Fruit fly (Drosophila melanogaster): ENCODE data around the gene Zmynd10.

Gene Zmynd10

dm6 chr3L:13041292-13042067 is 15.2 kb upstream of the Zmynd10 start, which contains the start of gene RpS4 (continued):
- TF ChIP-seq CG12155 (GFP tag; optimal IDR thresholded peaks at IDR 0.05) = peak; percentile 62
- peak; percentile 60 for TF ChIP-seq Myb (GFP tag; optimal IDR thresholded peaks at IDR 0.05)
- TF ChIP-seq tna (GFP tag; IDR thresholded peaks at IDR 0.05; ENCODE audit: partially characterized antibody) = peak; percentile 16; the same call in 1 of the 2 replicates
- peak; percentile 85 for TF ChIP-seq CG8359 (GFP tag; optimal IDR thresholded peaks at IDR 0.05; ENCODE audit: borderline replicate concordance)
- peak; percentile 90 for TF ChIP-seq CG16779 (GFP tag; IDR thresholded peaks at IDR 0.05)
- no peak for TF ChIP-seq pan (optimal IDR thresholded peaks at IDR 0.05)
- TF ChIP-seq pan (GFP tag; optimal IDR thresholded peaks at IDR 0.05 in 1 of 2, IDR thresholded peaks at IDR 0.05 in 1 of 2) = peak in 1 of 2 experiments; percentile 85
- TF ChIP-seq Ravus (GFP tag; IDR thresholded peaks at IDR 0.05) = peak; percentile 1; the same call in 1 of the 2 replicates
- peak; percentile 98 for TF ChIP-seq CG12071 (GFP tag; optimal IDR thresholded peaks at IDR 0.05)
- no peak for TF ChIP-seq lov (optimal IDR thresholded peaks at IDR 0.05)
- peak; percentile 96 for TF ChIP-seq lov (GFP tag; IDR thresholded peaks at IDR 0.05)
- peak; percentile 77 for TF ChIP-seq CG10147 (GFP tag; optimal IDR thresholded peaks at IDR 0.05)
- TF ChIP-seq Hr39 (optimal IDR thresholded peaks at IDR 0.05) = no peak
- peak; percentile 83 for TF ChIP-seq sim (GFP tag; IDR thresholded peaks at IDR 0.05)
- TF ChIP-seq Hr3 (GFP tag; optimal IDR thresholded peaks at IDR 0.05) = peak; percentile 66
- peak; percentile 82 for TF ChIP-seq CG3726 (GFP tag; IDR thresholded peaks at IDR 0.05)
- TF ChIP-seq grau (tag; optimal IDR thresholded peaks at IDR 0.05) = peak; percentile 76
- TF ChIP-seq ssp (GFP tag; IDR thresholded peaks at IDR 0.05) = peak; percentile 91
- peak; percentile 95 for TF ChIP-seq CG11456 (GFP tag; IDR thresholded peaks at IDR 0.05)
- peak; percentile 78 for TF ChIP-seq dmrt11E (tag; optimal IDR thresholded peaks at IDR 0.05)
- TF ChIP-seq sr (GFP tag; IDR thresholded peaks at IDR 0.05) = peak; percentile 92
- TF ChIP-seq pum (GFP tag; optimal IDR thresholded peaks at IDR 0.05) = peak; percentile 68
- TF ChIP-seq dimm (GFP tag; IDR thresholded peaks at IDR 0.05) = no peak
- TF ChIP-seq dysf (GFP tag; IDR thresholded peaks at IDR 0.05) = peak; percentile 78
- no peak for TF ChIP-seq wor (GFP tag; IDR thresholded peaks at IDR 0.05)
- peak; percentile 40 for TF ChIP-seq crol (GFP tag; IDR thresholded peaks at IDR 0.05)
- TF ChIP-seq CG42726 (GFP tag; IDR thresholded peaks at IDR 0.05; ENCODE audit: partially characterized antibody) = peak; percentile 62
- no peak for TF ChIP-seq Doc2 (GFP tag; IDR thresholded peaks at IDR 0.05)
- TF ChIP-seq CG7839 (tag; optimal IDR thresholded peaks at IDR 0.05) = peak; percentile 80
- peak; percentile 93 for TF ChIP-seq CG9727 (GFP tag; optimal IDR thresholded peaks at IDR 0.05)
- peak; percentile 90 for TF ChIP-seq CG10209 (GFP tag; optimal IDR thresholded peaks at IDR 0.05)
- TF ChIP-seq CG8089 (GFP tag; optimal IDR thresholded peaks at IDR 0.05) = peak; percentile 80
- TF ChIP-seq CG2129 (GFP tag; IDR thresholded peaks at IDR 0.05; ENCODE audit: partially characterized antibody) = no peak
- TF ChIP-seq CG8944 (GFP tag; optimal IDR thresholded peaks at IDR 0.05) = peak; percentile 74
- peak; percentile 74 for TF ChIP-seq CG11504 (tag; optimal IDR thresholded peaks at IDR 0.05)
- TF ChIP-seq h (optimal IDR thresholded peaks at IDR 0.05) = no peak
- TF ChIP-seq yki (optimal IDR thresholded peaks at IDR 0.05) = no peak
- TF ChIP-seq sc (optimal IDR thresholded peaks at IDR 0.05) = no peak
- peak; percentile 76 for TF ChIP-seq sc (GFP tag; optimal IDR thresholded peaks at IDR 0.05)
- peak; percentile 95 for TF ChIP-seq bcd (GFP tag; optimal IDR thresholded peaks at IDR 0.05)
- peak; percentile 96 for TF ChIP-seq Meics (GFP tag; optimal IDR thresholded peaks at IDR 0.05)
- TF ChIP-seq Ets65A (GFP tag) = peak; percentile 98
- peak; percentile 86 for TF ChIP-seq fd102C (GFP tag; optimal IDR thresholded peaks at IDR 0.05)
- TF ChIP-seq CG10654 (GFP tag; optimal IDR thresholded peaks at IDR 0.05) = peak; percentile 74
- TF ChIP-seq MBD-R2 (GFP tag; IDR thresholded peaks at IDR 0.05) = peak; percentile 51
- TF ChIP-seq CTCF (GFP tag; optimal IDR thresholded peaks at IDR 0.05) = peak; percentile 71
- TF ChIP-seq ham (GFP tag; IDR thresholded peaks at IDR 0.05) = peak; percentile 54; the same call in 1 of the 2 replicates
- TF ChIP-seq Dref (GFP tag; IDR thresholded peaks at IDR 0.05) = peak; percentile 58
- TF ChIP-seq CG9932 (GFP tag; IDR thresholded peaks at IDR 0.05) = peak; percentile 92
- peak; percentile 95 for TF ChIP-seq CG1233 (GFP tag; optimal IDR thresholded peaks at IDR 0.05)
- peak; percentile 49 for TF ChIP-seq CG3065 (GFP tag; optimal IDR thresholded peaks at IDR 0.05)
- peak; percentile 58 for TF ChIP-seq amos (GFP tag; IDR thresholded peaks at IDR 0.05; ENCODE audit: partially characterized antibody)
